Worm (Caenorhabditis elegans) whole organism, young adult: ENCODE results near the gene apn-1.

Experiments used
- B0019.2 ChIP-seq: fragments of 200-800 bp; sonication (Bioruptor generic); conservative IDR thresholded peaks from 2 replicates; pipeline ENCODE4 v1.3.6; 2022; ENCODE audit warnings: missing genetic modification reagents, missing genetic modification characterization, missing compliant biosample characterization
- B0336.3 ChIP-seq: fragments of 200-800 bp; sonication (Bioruptor generic); IDR thresholded peaks from 2 replicates; pipeline ENCODE4 v1.3.6; 2022; ENCODE audit warnings: missing genetic modification characterization, missing compliant biosample characterization
- D2030.7 ChIP-seq: fragments of 200-800 bp; sonication (Bioruptor generic); IDR thresholded peaks from 2 replicates; pipeline ENCODE4 v1.3.6; 2022; ENCODE audit warnings: missing genetic modification reagents, missing genetic modification characterization, missing compliant biosample characterization
- F23B12.7 ChIP-seq: sonication (generic microtip); optimal IDR thresholded peaks from 2 replicates; lab custom pipeline; 2017; ENCODE audit warnings: missing genetic modification characterization, mild to moderate bottlenecking, missing compliant biosample characterization, antibody characterized with exemption, moderate library complexity; ENCODE audit not compliant: insufficient read depth
- F37B4.10 ChIP-seq: fragments of 200-800 bp; sonication (Bioruptor generic); IDR thresholded peaks from 2 replicates; pipeline ENCODE4 v1.3.6; 2022; ENCODE audit warnings: missing genetic modification characterization, missing compliant biosample characterization
- F57A8.1 ChIP-seq: fragments of 200-800 bp; sonication (Bioruptor generic); optimal IDR thresholded peaks from 2 replicates; lab custom pipeline; 2018; ENCODE audit warnings: mild to moderate bottlenecking, missing genetic modification characterization, moderate library complexity, missing compliant biosample characterization
- Y53G8AR.9 ChIP-seq: fragments of 200-800 bp; sonication (Bioruptor generic); conservative IDR thresholded peaks from 2 replicates; pipeline ENCODE4 v1.3.6; 2022; ENCODE audit warnings: missing genetic modification reagents, missing genetic modification characterization, missing compliant biosample characterization
- Y79H2A.3 ChIP-seq: fragments of 200-800 bp; sonication (Bioruptor generic); conservative IDR thresholded peaks from 2 replicates; pipeline ENCODE4 v1.3.6; 2022; ENCODE audit warnings: missing genetic modification reagents, missing genetic modification characterization, missing compliant biosample characterization
- ZK185.1 ChIP-seq: sonication (generic microtip); optimal IDR thresholded peaks from 2 replicates; lab custom pipeline; 2016; ENCODE audit warnings: mild to moderate bottlenecking, missing genetic modification characterization, missing compliant biosample characterization; ENCODE audit not compliant: poor library complexity, severe bottlenecking
- akir-1 ChIP-seq: fragments of 200-800 bp; sonication (Bioruptor generic); optimal IDR thresholded peaks from 2 replicates; lab custom pipeline; 2018; ENCODE audit warnings: mild to moderate bottlenecking, missing genetic modification characterization, moderate library complexity, missing compliant biosample characterization
- aptf-2 ChIP-seq: fragments of 200-800 bp; sonication (Bioruptor generic); conservative IDR thresholded peaks from 2 replicates; pipeline ENCODE4 v1.3.6; 2022; ENCODE audit warnings: missing genetic modification reagents, missing genetic modification characterization, missing compliant biosample characterization
- atf-7 ChIP-seq: sonication (generic microtip); optimal IDR thresholded peaks from 2 replicates; lab custom pipeline; 2017; ENCODE audit warnings: mild to moderate bottlenecking, missing genetic modification characterization, missing compliant biosample characterization
- bed-1 ChIP-seq: fragments of 200-800 bp; sonication (Bioruptor generic); IDR thresholded peaks from 2 replicates; pipeline ENCODE4 v1.3.6; 2022; ENCODE audit warnings: missing genetic modification reagents, missing genetic modification characterization, missing compliant biosample characterization
- bed-2 ChIP-seq: fragments of 200-800 bp; sonication (Bioruptor generic); IDR thresholded peaks from 2 replicates; pipeline ENCODE4 v1.3.6; 2022; ENCODE audit warnings: missing genetic modification reagents, missing genetic modification characterization, missing compliant biosample characterization
- die-1 ChIP-seq: sonication (generic microtip); optimal IDR thresholded peaks from 2 replicates; lab custom pipeline; 2016; ENCODE audit warnings: missing genotype, mild to moderate bottlenecking, missing genetic modification characterization, missing compliant biosample characterization
- dox-1 ChIP-seq: fragments of 200-800 bp; sonication (Bioruptor generic); IDR thresholded peaks from 2 replicates; pipeline ENCODE4 v1.3.6; 2022; ENCODE audit warnings: missing genetic modification reagents, missing genetic modification characterization, missing compliant biosample characterization
- dpff-1 ChIP-seq: sonication (generic microtip); optimal IDR thresholded peaks from 2 replicates; lab custom pipeline; 2017; ENCODE audit warnings: mild to moderate bottlenecking, missing genetic modification characterization, missing compliant biosample characterization
- efl-1 ChIP-seq: fragments of 150-350 bp; optimal IDR thresholded peaks from 2 replicates; lab custom pipeline; 2014; ENCODE audit warnings: missing biosample characterization, missing genetic modification reagents, missing genetic modification characterization
- egl-44 ChIP-seq: fragments of 200-800 bp; sonication (Bioruptor generic); IDR thresholded peaks from 2 replicates; pipeline ENCODE4 v1.3.6; 2022; ENCODE audit warnings: missing genetic modification reagents, missing genetic modification characterization, missing compliant biosample characterization
- ets-4 ChIP-seq: fragments of 200-800 bp; sonication (Bioruptor generic); optimal IDR thresholded peaks from 2 replicates; lab custom pipeline; 2018; ENCODE audit warnings: mild to moderate bottlenecking, missing genetic modification characterization, missing compliant biosample characterization
- him-1 ChIP-seq: sonication (generic microtip); optimal IDR thresholded peaks from 2 replicates; lab custom pipeline; 2016; ENCODE audit warnings: missing genotype, missing genetic modification reagents, missing genetic modification characterization, missing compliant biosample characterization
- hmg-1.2 ChIP-seq: fragments of 200-800 bp; sonication (Bioruptor generic); IDR thresholded peaks from 2 replicates; pipeline ENCODE4 v1.3.6; 2022; ENCODE audit warnings: missing genetic modification reagents, missing genetic modification characterization, missing compliant biosample characterization
- hsf-1 ChIP-seq: fragments of 200-800 bp; sonication (Bioruptor generic); IDR thresholded peaks from 2 replicates; pipeline ENCODE4 v1.3.6; 2022; ENCODE audit warnings: missing genetic modification reagents, missing genetic modification characterization, missing compliant biosample characterization
- lag-1 ChIP-seq: fragments of 200-800 bp; sonication (Bioruptor generic); IDR thresholded peaks from 2 replicates; pipeline ENCODE4 v1.3.6; 2022; ENCODE audit warnings: missing genetic modification reagents, missing genetic modification characterization, missing compliant biosample characterization
- lin-26 ChIP-seq: fragments of 200-800 bp; sonication (Bioruptor generic); IDR thresholded peaks from 2 replicates; pipeline ENCODE4 v1.3.6; 2022; ENCODE audit warnings: missing genetic modification reagents, missing genetic modification characterization, missing compliant biosample characterization
- lin-54 ChIP-seq: fragments of 200-800 bp; sonication (Bioruptor generic); optimal IDR thresholded peaks from 2 replicates; lab custom pipeline; 2018; ENCODE audit warnings: mild to moderate bottlenecking, missing genetic modification characterization, missing compliant biosample characterization
- lsl-1 ChIP-seq: fragments of 200-800 bp; sonication (Bioruptor generic); optimal IDR thresholded peaks from 2 replicates; lab custom pipeline; 2018; ENCODE audit warnings: mild to moderate bottlenecking, missing genetic modification characterization, moderate library complexity, missing compliant biosample characterization
- madf-10 ChIP-seq: sonication (generic microtip); optimal IDR thresholded peaks from 2 replicates; lab custom pipeline; 2016; ENCODE audit warnings: mild to moderate bottlenecking, missing genetic modification characterization, missing compliant biosample characterization
- madf-3 ChIP-seq: fragments of 200-800 bp; sonication (Bioruptor generic); IDR thresholded peaks from 2 replicates; pipeline ENCODE4 v1.3.6; 2022; ENCODE audit warnings: missing genetic modification reagents, missing genetic modification characterization, missing compliant biosample characterization
- madf-6 ChIP-seq: fragments of 200-800 bp; sonication (Bioruptor generic); IDR thresholded peaks from 2 replicates; pipeline ENCODE4 v1.3.6; 2022; ENCODE audit warnings: missing genetic modification reagents, missing genetic modification characterization, missing compliant biosample characterization
- madf-8 ChIP-seq: fragments of 200-800 bp; sonication (Bioruptor generic); conservative IDR thresholded peaks from 2 replicates; pipeline ENCODE4 v1.3.6; 2022; ENCODE audit warnings: missing genetic modification reagents, missing genetic modification characterization, missing compliant biosample characterization
- mcd-1 ChIP-seq: fragments of 200-800 bp; sonication (Bioruptor generic); IDR thresholded peaks from 2 replicates; pipeline ENCODE4 v1.3.6; 2022; ENCODE audit warnings: missing genetic modification reagents, missing genetic modification characterization, missing compliant biosample characterization
- mes-4 ChIP-seq: sonication (generic microtip); optimal IDR thresholded peaks from 2 replicates; lab custom pipeline; 2016; ENCODE audit warnings: missing genotype, missing genetic modification characterization, missing compliant biosample characterization
- mxl-1 ChIP-seq: sonication (generic microtip); optimal IDR thresholded peaks from 2 replicates; lab custom pipeline; 2016; ENCODE audit warnings: missing genetic modification characterization, missing compliant biosample characterization
- nfyb-1 ChIP-seq: fragments of 200-800 bp; sonication (Bioruptor generic); IDR thresholded peaks from 2 replicates; pipeline ENCODE4 v1.3.6; 2022; ENCODE audit warnings: missing genetic modification reagents, missing genetic modification characterization, missing compliant biosample characterization
- nhr-120 ChIP-seq: fragments of 200-800 bp; sonication (Bioruptor generic); IDR thresholded peaks from 2 replicates; pipeline ENCODE4 v1.3.6; 2022; ENCODE audit warnings: missing genetic modification characterization, missing compliant biosample characterization
- nhr-90 ChIP-seq: sonication (generic microtip); optimal IDR thresholded peaks from 2 replicates; lab custom pipeline; 2016; ENCODE audit warnings: missing genotype, mild to moderate bottlenecking, missing genetic modification characterization, missing compliant biosample characterization
- pha-4 ChIP-seq: fragments of 150-350 bp; sonication (generic microtip); optimal IDR thresholded peaks from 2 replicates; lab custom pipeline; 2014; ENCODE audit warnings: missing biosample characterization, missing genetic modification reagents, missing genetic modification characterization
- repo-1 ChIP-seq: sonication (generic microtip); optimal IDR thresholded peaks from 2 replicates; lab custom pipeline; 2017; ENCODE audit warnings: mild to moderate bottlenecking, missing genetic modification characterization, missing compliant biosample characterization
- snpc-3.4 ChIP-seq: sonication (generic microtip); optimal IDR thresholded peaks from 2 replicates; lab custom pipeline; 2017; ENCODE audit warnings: missing genetic modification characterization, mild to moderate bottlenecking, missing compliant biosample characterization, antibody characterized with exemption, moderate library complexity, missing genotype, missing genetic modification reagents
- snpc-4 ChIP-seq, 5 experiments: fragments of 150-350 bp in 1 of 5; sonication (generic microtip) in 4 of 5; optimal IDR thresholded peaks; 2 replicates each; lab custom pipeline; 2014 to 2018; ENCODE audit warnings: missing genetic modification characterization in 5 of 5, missing biosample characterization in 3 of 5, antibody characterized with exemption in 2 of 5, mild to moderate bottlenecking in 2 of 5, missing compliant biosample characterization in 2 of 5, missing genotype in 2 of 5, moderate library complexity in 2 of 5, missing genetic modification reagents in 1 of 5
- somi-1 ChIP-seq: fragments of 200-800 bp; sonication (Bioruptor generic); optimal IDR thresholded peaks from 2 replicates; lab custom pipeline; 2018; ENCODE audit warnings: mild to moderate bottlenecking, missing genetic modification characterization, missing compliant biosample characterization
- tbp1 ChIP-seq: fragments of 200-800 bp; sonication (Bioruptor generic); optimal IDR thresholded peaks from 2 replicates; lab custom pipeline; 2018; ENCODE audit warnings: mild to moderate bottlenecking, missing genetic modification characterization, missing compliant biosample characterization
- tbx-9 ChIP-seq: sonication (generic microtip); optimal IDR thresholded peaks from 2 replicates; lab custom pipeline; 2016; ENCODE audit warnings: borderline replicate concordance, missing genetic modification characterization, inconsistent platforms, missing compliant biosample characterization
- unc-62 ChIP-seq: fragments of 150-350 bp; optimal IDR thresholded peaks from 2 replicates; lab custom pipeline; 2014; ENCODE audit warnings: missing biosample characterization, missing genetic modification reagents, missing genetic modification characterization
- ztf-18 ChIP-seq: sonication (generic microtip); optimal IDR thresholded peaks from 2 replicates; lab custom pipeline; 2016; ENCODE audit warnings: missing genotype, mild to moderate bottlenecking, missing genetic modification characterization, missing compliant biosample characterization
- ztf-26 ChIP-seq: sonication (generic microtip); optimal IDR thresholded peaks from 2 replicates; lab custom pipeline; 2017; ENCODE audit warnings: missing genetic modification characterization, missing compliant biosample characterization
- ztf-3 ChIP-seq: fragments of 200-800 bp; sonication (Bioruptor generic); optimal IDR thresholded peaks from 2 replicates; lab custom pipeline; 2018; ENCODE audit warnings: mild to moderate bottlenecking, missing genetic modification characterization, missing compliant biosample characterization

The apn-1 gene

ce11 chrII:8015483-8015938 is 31.9 kb upstream of the apn-1 start (continued):
- TF ChIP-seq lin-26, result no peak
- TF ChIP-seq dox-1, result peak; percentile 88
- peak; percentile 28 for TF ChIP-seq snpc-4 (GFP tag; optimal IDR thresholded peaks at IDR 0.05; lab: Kevin White, UChicago)
- peak in 3 of 4 experiments; percentile 46 to 58 (median 55) for TF ChIP-seq snpc-4 (tag; optimal IDR thresholded peaks at IDR 0.05; lab: Kevin White, UChicago)
- peak; percentile 64 for TF ChIP-seq hmg-1.2
- TF ChIP-seq F37B4.10 (GFP tag; lab: Robert Waterston, UW), result no peak
- TF ChIP-seq repo-1 (tag; lab: Kevin White, UChicago), result peak; percentile 69
- TF ChIP-seq pha-4 (tag; lab: Kevin White, UChicago), result peak; percentile 14
- TF ChIP-seq bed-2, result no peak
- TF ChIP-seq nhr-120 (GFP tag; lab: Robert Waterston, UW), result no peak
- TF ChIP-seq lsl-1 (GFP tag; lab: Kevin White, UChicago), result peak; percentile 90
- TF ChIP-seq tbp1, result peak; percentile 50
- TF ChIP-seq nfyb-1 (GFP tag; lab: Robert Waterston, UW), result peak; percentile 58
- 0 out of 2 replicates have a peak, but pooled peaks have one; percentile 14 for TF ChIP-seq egl-44
- no peak for TF ChIP-seq madf-10 (tag; lab: Kevin White, UChicago)
- no peak for TF ChIP-seq atf-7
- TF ChIP-seq Y53G8AR.9 (GFP tag; lab: Robert Waterston, UW), result peak; percentile 90
- TF ChIP-seq bed-1 (GFP tag; lab: Robert Waterston, UW), result no peak
- peak; percentile 45 for TF ChIP-seq him-1
- no peak for TF ChIP-seq Y79H2A.3 (GFP tag; lab: Robert Waterston, UW)
- no peak for TF ChIP-seq ets-4
- TF ChIP-seq hsf-1, result peak; percentile 77
- TF ChIP-seq madf-3 (GFP tag; lab: Robert Waterston, UW), result 0 out of 2 replicates have a peak, but pooled peaks have one; percentile 73
- peak; percentile 97 for TF ChIP-seq madf-6 (GFP tag; lab: Robert Waterston, UW)
- TF ChIP-seq ztf-18, result peak; percentile 16
- 0 out of 2 replicates have a peak, but pooled peaks have one; percentile 15 for TF ChIP-seq lag-1 (GFP tag; lab: Robert Waterston, UW)
- TF ChIP-seq lin-54 (GFP tag; lab: Kevin White, UChicago), result peak; percentile 72
- TF ChIP-seq ztf-26, result peak; percentile 77
- no peak for TF ChIP-seq mxl-1
- peak; percentile 22 for TF ChIP-seq nhr-90
- TF ChIP-seq ztf-3 (GFP tag; lab: Kevin White, UChicago), result no peak
- TF ChIP-seq mcd-1, result peak; percentile 89
- TF ChIP-seq madf-8, result peak; percentile 93
- TF ChIP-seq akir-1 (GFP tag; lab: Kevin White, UChicago), result no peak
- TF ChIP-seq D2030.7, result peak; percentile 92
- TF ChIP-seq efl-1 (GFP tag; lab: Kevin White, UChicago), result peak; percentile 97
- TF ChIP-seq B0019.2 (GFP tag; lab: Robert Waterston, UW), result 0 out of 2 replicates have a peak, but pooled peaks have one; percentile 21
- TF ChIP-seq mes-4 (tag; lab: Kevin White, UChicago), result no peak
- no peak for TF ChIP-seq F57A8.1 (GFP tag; lab: Kevin White, UChicago)
- TF ChIP-seq aptf-2 (GFP tag; lab: Robert Waterston, UW), result peak; percentile 76; the same call in 1 of the 2 replicates
- peak; percentile 54 for TF ChIP-seq B0336.3
- no peak for TF ChIP-seq tbx-9 (tag; lab: Kevin White, UChicago)
- TF ChIP-seq die-1 (tag; lab: Kevin White, UChicago), result peak; percentile 20
- no peak for TF ChIP-seq unc-62 (GFP tag; lab: Kevin White, UChicago)
- peak; percentile 26 for TF ChIP-seq ZK185.1
- peak; percentile 10 for TF ChIP-seq dpff-1
- peak; percentile 0 for TF ChIP-seq somi-1 (GFP tag; lab: Kevin White, UChicago)
- TF ChIP-seq F23B12.7, result no peak
- TF ChIP-seq snpc-3.4 (tag; lab: Kevin White, UChicago), result peak; percentile 92
